Fruit fly (Drosophila melanogaster) whole organism, prepupa: ENCODE measurements around the gene udt.

Source experiments
- CG10631 ChIP-seq: fragments of 200-800 bp; sonication (Bioruptor generic); optimal IDR thresholded peaks from 2 replicates; lab custom pipeline; 2016; ENCODE audit warnings: missing biosample characterization, missing genetic modification characterization
- CG11294 ChIP-seq: fragments of 200-800 bp; sonication (Bioruptor generic); IDR thresholded peaks from 2 replicates; pipeline ENCODE4 v1.3.6; 2022; ENCODE audit warnings: missing biosample characterization, missing genetic modification characterization
- CG11902 ChIP-seq: fragments of 200-800 bp; sonication (Bioruptor generic); optimal IDR thresholded peaks from 3 replicates; lab custom pipeline; 2016; ENCODE audit warnings: missing biosample characterization, missing genetic modification characterization
- CG1621 ChIP-seq: fragments of 200-800 bp; sonication (Bioruptor generic); optimal IDR thresholded peaks from 3 replicates; lab custom pipeline; 2018; ENCODE audit warnings: missing biosample characterization, mild to moderate bottlenecking, missing genetic modification characterization
- CG16779 ChIP-seq: fragments of 200-800 bp; sonication (Bioruptor generic); optimal IDR thresholded peaks from 3 replicates; lab custom pipeline; 2017; ENCODE audit warnings: missing biosample characterization, mild to moderate bottlenecking, missing genetic modification characterization
- CG3032 ChIP-seq: fragments of 200-800 bp; optimal IDR thresholded peaks from 2 replicates; lab custom pipeline; 2019; ENCODE audit warnings: missing biosample characterization, mild to moderate bottlenecking, missing genetic modification characterization, moderate library complexity
- CG32006 ChIP-seq: fragments of 200-800 bp; sonication (Bioruptor generic); optimal IDR thresholded peaks from 3 replicates; lab custom pipeline; 2017; ENCODE audit warnings: missing biosample characterization, mild to moderate bottlenecking, missing genetic modification characterization
- CG34406 ChIP-seq: fragments of 200-800 bp; sonication (Bioruptor generic); optimal IDR thresholded peaks from 3 replicates; lab custom pipeline; 2016; ENCODE audit warnings: missing biosample characterization, missing genetic modification characterization
- CG3919 ChIP-seq: fragments of 200-800 bp; sonication (Bioruptor generic); optimal IDR thresholded peaks from 3 replicates; lab custom pipeline; 2016; ENCODE audit warnings: missing biosample characterization, missing genetic modification characterization
- CG6163 ChIP-seq: fragments of 200-800 bp; sonication (Bioruptor generic); IDR thresholded peaks from 3 replicates; pipeline ENCODE4 v1.3.6; 2022; ENCODE audit warnings: missing biosample characterization, missing genetic modification characterization
- CG6276 ChIP-seq: fragments of 200-800 bp; sonication (Bioruptor generic); optimal IDR thresholded peaks from 2 replicates; lab custom pipeline; 2017; ENCODE audit warnings: missing biosample characterization, mild to moderate bottlenecking, missing genetic modification characterization
- CG6792 ChIP-seq: fragments of 200-800 bp; sonication (Bioruptor generic); optimal IDR thresholded peaks from 3 replicates; lab custom pipeline; 2016; ENCODE audit warnings: missing biosample characterization, missing genetic modification characterization
- CG6808 ChIP-seq: fragments of 200-800 bp; sonication (Bioruptor generic); optimal IDR thresholded peaks from 3 replicates; lab custom pipeline; 2017; ENCODE audit warnings: missing biosample characterization, missing genetic modification characterization, mild to moderate bottlenecking, moderate library complexity, missing genetic modification reagents
- CG6854 ChIP-seq: fragments of 200-800 bp; sonication (Bioruptor generic); optimal IDR thresholded peaks from 2 replicates; lab custom pipeline; 2017; ENCODE audit warnings: missing biosample characterization, mild to moderate bottlenecking, missing genetic modification characterization
- CG8319 ChIP-seq: fragments of 200-800 bp; sonication (Bioruptor generic); optimal IDR thresholded peaks from 3 replicates; lab custom pipeline; 2016; ENCODE audit warnings: missing biosample characterization, missing genetic modification characterization
- CG9139 ChIP-seq: fragments of 200-800 bp; sonication (Bioruptor generic); optimal IDR thresholded peaks from 3 replicates; lab custom pipeline; 2017; ENCODE audit warnings: missing biosample characterization, mild to moderate bottlenecking, missing genetic modification characterization
- Eip78C ChIP-seq: fragments of 200-800 bp; sonication (Bioruptor generic); peaks from one replicate; lab custom pipeline; 2016; ENCODE audit warnings: missing biosample characterization, missing genetic modification characterization
- Eip93F ChIP-seq: fragments of 200-800 bp; sonication (Bioruptor generic); optimal IDR thresholded peaks from 2 replicates; lab custom pipeline; 2016; ENCODE audit warnings: missing biosample characterization, mild to moderate bottlenecking, missing genetic modification characterization
- Ets21C ChIP-seq: fragments of 200-800 bp; sonication (Bioruptor generic); optimal IDR thresholded peaks from 3 replicates; lab custom pipeline; 2016; ENCODE audit warnings: missing biosample characterization, missing genetic modification characterization
- Ets96B ChIP-seq: fragments of 200-800 bp; optimal IDR thresholded peaks from 2 replicates; lab custom pipeline; 2019; ENCODE audit warnings: missing biosample characterization, mild to moderate bottlenecking, missing genetic modification characterization, moderate library complexity
- Gug ChIP-seq: fragments of 200-800 bp; sonication (Bioruptor generic); IDR thresholded peaks from 2 replicates; pipeline ENCODE4 v1.3.6; 2022; ENCODE audit warnings: missing biosample characterization, missing genetic modification characterization
- Hr39 ChIP-seq: fragments of 200-800 bp; sonication (Bioruptor generic); optimal IDR thresholded peaks from 2 replicates; lab custom pipeline; 2016; ENCODE audit warnings: missing biosample characterization, missing genetic modification characterization
- Hr4 ChIP-seq: fragments of 200-800 bp; sonication (Bioruptor generic); optimal IDR thresholded peaks from 3 replicates; lab custom pipeline; 2016; ENCODE audit warnings: missing biosample characterization, missing genetic modification characterization
- Met ChIP-seq: fragments of 200-800 bp; sonication (Bioruptor generic); optimal IDR thresholded peaks from 3 replicates; lab custom pipeline; 2016; ENCODE audit warnings: missing biosample characterization, missing genetic modification characterization
- OdsH ChIP-seq: fragments of 200-800 bp; sonication (Bioruptor generic); optimal IDR thresholded peaks from 3 replicates; lab custom pipeline; 2016; ENCODE audit warnings: missing biosample characterization, missing genetic modification characterization
- Sox102F ChIP-seq: fragments of 200-800 bp; sonication (Bioruptor generic); optimal IDR thresholded peaks from 2 replicates; lab custom pipeline; 2016; ENCODE audit warnings: missing biosample characterization, mild to moderate bottlenecking, missing genetic modification characterization
- Sox14 ChIP-seq: fragments of 200-800 bp; sonication (Bioruptor generic); optimal IDR thresholded peaks from 3 replicates; lab custom pipeline; 2016; ENCODE audit warnings: missing biosample characterization, missing genetic modification characterization
- Sox15 ChIP-seq: fragments of 200-800 bp; sonication (Bioruptor generic); optimal IDR thresholded peaks from 3 replicates; lab custom pipeline; 2016; ENCODE audit warnings: missing biosample characterization, missing genetic modification characterization
- acj6 ChIP-seq: fragments of 200-800 bp; sonication (Bioruptor generic); optimal IDR thresholded peaks from 3 replicates; lab custom pipeline; 2016; ENCODE audit warnings: missing biosample characterization, missing genetic modification characterization
- cyc ChIP-seq: fragments of 200-800 bp; sonication (Bioruptor generic); optimal IDR thresholded peaks from 3 replicates; lab custom pipeline; 2016; ENCODE audit warnings: missing biosample characterization, missing genetic modification characterization
- dac ChIP-seq: fragments of 200-800 bp; sonication (Bioruptor generic); optimal IDR thresholded peaks from 2 replicates; lab custom pipeline; 2017; ENCODE audit warnings: missing biosample characterization, mild to moderate bottlenecking, missing genetic modification characterization
- dsx ChIP-seq: fragments of 200-800 bp; optimal IDR thresholded peaks from 3 replicates; lab custom pipeline; 2019; ENCODE audit warnings: missing biosample characterization, mild to moderate bottlenecking, missing genetic modification characterization, moderate library complexity; ENCODE audit not compliant: poor library complexity, severe bottlenecking
- fd59A ChIP-seq: fragments of 200-800 bp; sonication (Bioruptor generic); optimal IDR thresholded peaks from 2 replicates; lab custom pipeline; 2017; ENCODE audit warnings: missing biosample characterization, mild to moderate bottlenecking, missing genetic modification characterization, missing genetic modification reagents
- fd85E ChIP-seq: fragments of 200-800 bp; sonication (Bioruptor generic); optimal IDR thresholded peaks from 3 replicates; lab custom pipeline; 2016; ENCODE audit warnings: missing biosample characterization, missing genetic modification characterization
- fkh ChIP-seq: fragments of 200-800 bp; sonication (Bioruptor generic); optimal IDR thresholded peaks from 3 replicates; lab custom pipeline; 2017; ENCODE audit warnings: missing biosample characterization, mild to moderate bottlenecking, missing genetic modification characterization, moderate library complexity
- lz ChIP-seq: fragments of 200-800 bp; sonication (Bioruptor generic); optimal IDR thresholded peaks from 3 replicates; lab custom pipeline; 2016; ENCODE audit warnings: missing biosample characterization, missing genetic modification characterization
- net ChIP-seq: fragments of 200-800 bp; sonication (Bioruptor generic); optimal IDR thresholded peaks from 3 replicates; lab custom pipeline; 2016; ENCODE audit warnings: missing biosample characterization, missing genetic modification characterization
- pdm3 ChIP-seq: fragments of 200-800 bp; sonication (Bioruptor generic); optimal IDR thresholded peaks from 3 replicates; lab custom pipeline; 2016; ENCODE audit warnings: missing biosample characterization, missing genetic modification characterization
- salr ChIP-seq, 2 experiments: fragments of 200-800 bp; sonication (Bioruptor generic); optimal IDR thresholded peaks; 3 replicates each; lab custom pipeline; 2016 to 2018; ENCODE audit warnings: missing biosample characterization in 2 of 2, missing genetic modification characterization in 2 of 2, mild to moderate bottlenecking in 1 of 2
- spab ChIP-seq: fragments of 200-800 bp; sonication (Bioruptor generic); optimal IDR thresholded peaks from 2 replicates; lab custom pipeline; 2017; ENCODE audit warnings: missing biosample characterization, mild to moderate bottlenecking, missing genetic modification characterization, missing genetic modification reagents
- svp ChIP-seq: fragments of 200-800 bp; sonication (Bioruptor generic); peaks from one replicate; lab custom pipeline; 2016; ENCODE audit warnings: missing biosample characterization, missing genetic modification characterization
- topi ChIP-seq: fragments of 200-800 bp; sonication (Bioruptor generic); optimal IDR thresholded peaks from 3 replicates; lab custom pipeline; 2016; ENCODE audit warnings: missing biosample characterization, missing genetic modification characterization
- vri ChIP-seq: fragments of 200-800 bp; sonication (Bioruptor generic); optimal IDR thresholded peaks from 3 replicates; lab custom pipeline; 2016; ENCODE audit warnings: missing biosample characterization, mild to moderate bottlenecking, missing genetic modification characterization

udt gene

dm6 chr3R:23783961-23784360, 20.9 kb upstream of the udt start (continued):
- TF ChIP-seq CG6276 (GFP tag; lab: Kevin White, UChicago) (peak; percentile 84), spab (GFP tag; lab: Kevin White, UChicago) (peak; percentile 85), CG6808 (peak; percentile 87), CG3032 (tag; lab: Kevin White, UChicago) (peak; percentile 89), CG9139 (peak; percentile 74), dsx (GFP tag; lab: Kevin White, UChicago) (peak; percentile 83), salr (GFP tag; optimal IDR thresholded peaks at IDR 0.05; lab: Kevin White, UChicago) (peak; percentile 67 to 84)

dm6 chr3R:23783403-23783757, 20.3 kb upstream of the udt start:
- no peak for TF ChIP-seq svp (GFP tag; lab: Kevin White, UChicago)
- TF ChIP-seq CG6276 (GFP tag; lab: Kevin White, UChicago) = no peak
- TF ChIP-seq Hr4 (GFP tag; lab: Kevin White, UChicago) = no peak
- TF ChIP-seq vri (GFP tag; lab: Kevin White, UChicago) = peak; percentile 58
- TF ChIP-seq Eip93F (GFP tag; lab: Kevin White, UChicago) = no peak

- TF ChIP-seq fkh (peak; percentile 100), CG1621 (peak; percentile 87), CG32006 (peak; percentile 96), net (peak; percentile 91), dsx (GFP tag; lab: Kevin White, UChicago) (peak; percentile 85), fd85E (GFP tag; lab: Kevin White, UChicago) (peak; percentile 48), spab (GFP tag; lab: Kevin White, UChicago) (peak; percentile 82), Hr4 (GFP tag; lab: Kevin White, UChicago) (peak; percentile 94), Sox14 (peak; percentile 93), fd59A (GFP tag; lab: Kevin White, UChicago) (peak; percentile 79), CG6276 (GFP tag; lab: Kevin White, UChicago) (peak; percentile 89), CG6792 (GFP tag; lab: Kevin White, UChicago) (peak; percentile 83), Ets96B (tag; lab: Kevin White, UChicago) (peak; percentile 91), dac (peak; percentile 87), pdm3 (GFP tag; lab: Kevin White, UChicago) (peak; percentile 92), topi (GFP tag; lab: Kevin White, UChicago) (peak; percentile 91), lz (GFP tag; lab: Kevin White, UChicago) (peak; percentile 85), CG11902 (GFP tag; lab: Kevin White, UChicago) (peak; percentile 74), CG6854 (peak; percentile 37), CG3919 (GFP tag; lab: Kevin White, UChicago) (peak; percentile 93), acj6 (peak; percentile 91), salr (GFP tag; optimal IDR thresholded peaks at IDR 0.05; lab: Kevin White, UChicago) (peak; percentile 66 to 83), OdsH (GFP tag; lab: Kevin White, UChicago) (peak; percentile 92), CG16779 (tag; lab: Kevin White, UChicago) (peak; percentile 65), Ets21C (GFP tag; lab: Kevin White, UChicago) (peak; percentile 75), svp (GFP tag; lab: Kevin White, UChicago) (peak; percentile 95), CG34406 (GFP tag; lab: Kevin White, UChicago) (peak; percentile 86), Eip78C (GFP tag; lab: Kevin White, UChicago) (peak; percentile 99), CG6808 (peak; percentile 77), CG11294 (GFP tag; lab: Robert Waterston, UW) (peak; percentile 86), CG10631 (GFP tag; lab: Kevin White, UChicago) (peak; percentile 93), Hr39 (peak; percentile 88), CG3032 (tag; lab: Kevin White, UChicago) (peak; percentile 88), CG8319 (GFP tag; lab: Kevin White, UChicago) (peak; percentile 73), Met (GFP tag; lab: Kevin White, UChicago) (peak; percentile 94), Gug (GFP tag; lab: Robert Waterston, UW) (peak; percentile 88), Eip93F (GFP tag; lab: Kevin White, UChicago) (peak; percentile 64), CG6163 (GFP tag; lab: Robert Waterston, UW) (peak; percentile 93), Sox102F (GFP tag; lab: Kevin White, UChicago) (peak; percentile 93), vri (GFP tag; lab: Kevin White, UChicago) (peak; percentile 61), Sox15 (GFP tag; lab: Kevin White, UChicago) (peak; percentile 58), cyc (GFP tag; lab: Kevin White, UChicago) (peak; percentile 89)
These were observed 19.7 kb upstream of the udt start for dm6 chr3R:23782456-23783402.
